Worm (Caenorhabditis elegans) whole organism, midembryonic: ENCODE results near the gene srz-31.

Source experiments
- cog-1 ChIP-seq: sonication (generic microtip); optimal IDR thresholded peaks from 2 replicates; lab custom pipeline; 2016; ENCODE audit warnings: missing genetic modification characterization, missing compliant biosample characterization
- flt-1 ChIP-seq: fragments of 200-800 bp; sonication (Bioruptor generic); IDR thresholded peaks from 2 replicates; pipeline ENCODE4 v1.3.6; 2022; ENCODE audit warnings: missing genetic modification characterization, missing compliant biosample characterization
- med-1 ChIP-seq: sonication (generic microtip); optimal IDR thresholded peaks from 2 replicates; lab custom pipeline; 2017; ENCODE audit warnings: missing genetic modification characterization, mild to moderate bottlenecking, missing compliant biosample characterization, antibody characterized with exemption, missing genetic modification reagents; ENCODE audit not compliant: insufficient read depth
- ref-1 ChIP-seq: fragments of 200-800 bp; sonication (Bioruptor generic); conservative IDR thresholded peaks from 2 replicates; pipeline ENCODE4 v1.3.6; 2022; ENCODE audit warnings: missing genetic modification reagents, missing genetic modification characterization, missing compliant biosample characterization
- tab-1 ChIP-seq: fragments of 200-800 bp; sonication (Bioruptor generic); IDR thresholded peaks from 2 replicates; pipeline ENCODE4 v1.3.6; 2022; ENCODE audit warnings: missing genetic modification characterization, missing compliant biosample characterization
- ztf-29 ChIP-seq: fragments of 200-800 bp; sonication (Bioruptor generic); IDR thresholded peaks from 2 replicates; pipeline ENCODE4 v1.3.6; 2022; ENCODE audit warnings: missing genetic modification reagents, missing genetic modification characterization, missing compliant biosample characterization

- TF ChIP-seq flt-1 (no peak), ztf-29 (no peak), cog-1 (tag; lab: Kevin White, UChicago) (no peak), tab-1 (no peak), med-1 (GFP tag; lab: Kevin White, UChicago) (no peak), ref-1 (no peak)
Observed at ce11 chrIV:14182077-14182476, 44.9 kb downstream of the srz-31 start, which contains the start of gene R05A10.1.
